Worm (Caenorhabditis elegans) whole organism, L3 larva: ENCODE results near the gene T05A8.8.

Experiments
- R02D3.7 ChIP-seq: fragments of 150-350 bp; optimal IDR thresholded peaks from 2 replicates; lab custom pipeline; 2014; ENCODE audit warnings: missing biosample characterization, missing genetic modification characterization
- ama-1 ChIP-seq: fragments of 150-350 bp; optimal IDR thresholded peaks from 2 replicates; lab custom pipeline; 2018
- ceh-16 ChIP-seq: sonication (generic microtip); optimal IDR thresholded peaks from 2 replicates; lab custom pipeline; 2017; ENCODE audit warnings: missing biosample characterization, missing genetic modification characterization
- ceh-82 ChIP-seq: fragments of 150-350 bp; optimal IDR thresholded peaks from 2 replicates; lab custom pipeline; 2014; ENCODE audit warnings: missing biosample characterization, missing genetic modification characterization
- ceh-9 ChIP-seq: sonication (generic microtip); optimal IDR thresholded peaks from 2 replicates; lab custom pipeline; 2018; ENCODE audit warnings: missing biosample characterization, missing genetic modification characterization
- daf-12 ChIP-seq: fragments of 150-350 bp; optimal IDR thresholded peaks from 2 replicates; lab custom pipeline; 2014; ENCODE audit warnings: missing biosample characterization, missing genetic modification reagents, missing genetic modification characterization
- egl-27 ChIP-seq: sonication (generic microtip); optimal IDR thresholded peaks from 4 replicates; lab custom pipeline; 2017; ENCODE audit warnings: missing biosample characterization, missing genetic modification reagents, missing genetic modification characterization
- egl-5 ChIP-seq: fragments of 150-350 bp; optimal IDR thresholded peaks from 2 replicates; lab custom pipeline; 2017; ENCODE audit warnings: missing biosample characterization, missing genetic modification reagents, missing genetic modification characterization, inconsistent platforms
- elt-1 ChIP-seq: fragments of 150-350 bp; optimal IDR thresholded peaks from 2 replicates; lab custom pipeline; 2014; ENCODE audit warnings: missing biosample characterization, missing genetic modification characterization
- elt-2 ChIP-seq: sonication (generic microtip); optimal IDR thresholded peaks from 2 replicates; lab custom pipeline; 2016; ENCODE audit warnings: missing genetic modification reagents, mild to moderate bottlenecking, missing genetic modification characterization, missing compliant biosample characterization
- elt-3 ChIP-seq, 3 experiments: fragments of 150-350 bp in 1 of 3; sonication (generic microtip) in 2 of 3; optimal IDR thresholded peaks; 2 replicates in 2 of 3; 4 replicates in 1 of 3; lab custom pipeline; 2014 to 2017; ENCODE audit warnings: missing biosample characterization in 3 of 3, missing genetic modification characterization in 3 of 3
- eor-1 ChIP-seq, 2 experiments: fragments of 150-350 bp; optimal IDR thresholded peaks; 2 replicates each; lab custom pipeline; 2014 to 2018; ENCODE audit warnings: missing biosample characterization in 2 of 2, missing genetic modification characterization in 2 of 2
- fkh-10 ChIP-seq: sonication (generic microtip); optimal IDR thresholded peaks from 2 replicates; lab custom pipeline; 2017; ENCODE audit warnings: missing biosample characterization, missing genetic modification reagents, missing genetic modification characterization
- fkh-2 ChIP-seq: fragments of 150-350 bp; optimal IDR thresholded peaks from 2 replicates; lab custom pipeline; 2014; ENCODE audit warnings: missing biosample characterization, missing genetic modification reagents, missing genetic modification characterization
- fos-1 ChIP-seq: fragments of 150-350 bp; optimal IDR thresholded peaks from 2 replicates; lab custom pipeline; 2014; ENCODE audit warnings: missing biosample characterization, missing genetic modification characterization
- hmg-11 ChIP-seq: sonication (generic microtip); optimal IDR thresholded peaks from 2 replicates; lab custom pipeline; 2016; ENCODE audit warnings: missing genetic modification characterization, missing compliant biosample characterization
- lin-39 ChIP-seq: fragments of 150-350 bp; optimal IDR thresholded peaks from 2 replicates; lab custom pipeline; 2018; ENCODE audit warnings: missing biosample characterization, missing genetic modification reagents, missing genetic modification characterization
- lsy-12 ChIP-seq: sonication (generic microtip); optimal IDR thresholded peaks from 2 replicates; lab custom pipeline; 2016; ENCODE audit warnings: mild to moderate bottlenecking, missing genetic modification characterization, missing compliant biosample characterization
- mdl-1 ChIP-seq: fragments of 150-350 bp; optimal IDR thresholded peaks from 2 replicates; lab custom pipeline; 2014; ENCODE audit warnings: missing biosample characterization, missing genetic modification characterization
- mml-1 ChIP-seq: fragments of 150-350 bp; sonication (generic microtip); optimal IDR thresholded peaks from 3 replicates; lab custom pipeline; 2014; ENCODE audit warnings: missing biosample characterization, missing genetic modification characterization
- nfya-1 ChIP-seq: sonication (generic microtip); optimal IDR thresholded peaks from 2 replicates; lab custom pipeline; 2017; ENCODE audit warnings: missing genetic modification characterization, mild to moderate bottlenecking, missing compliant biosample characterization, antibody characterized with exemption, moderate library complexity; ENCODE audit not compliant: insufficient read depth
- nhr-11 ChIP-seq: fragments of 150-350 bp; optimal IDR thresholded peaks from 2 replicates; lab custom pipeline; 2014; ENCODE audit warnings: missing biosample characterization, missing genetic modification characterization
- nhr-12 ChIP-seq: fragments of 150-350 bp; optimal IDR thresholded peaks from 2 replicates; lab custom pipeline; 2014; ENCODE audit warnings: missing biosample characterization, missing genetic modification characterization
- nhr-23 ChIP-seq: fragments of 150-350 bp; optimal IDR thresholded peaks from 2 replicates; lab custom pipeline; 2014; ENCODE audit warnings: missing biosample characterization, missing genetic modification reagents, missing genetic modification characterization
- nhr-25 ChIP-seq: sonication (generic microtip); optimal IDR thresholded peaks from 2 replicates; lab custom pipeline; 2017; ENCODE audit warnings: missing biosample characterization, missing genetic modification characterization
- nhr-43 ChIP-seq: sonication (generic microtip); optimal IDR thresholded peaks from 2 replicates; lab custom pipeline; 2016; ENCODE audit warnings: mild to moderate bottlenecking, missing genetic modification characterization, missing compliant biosample characterization; ENCODE audit not compliant: poor library complexity, severe bottlenecking
- nhr-67 ChIP-seq: fragments of 150-350 bp; optimal IDR thresholded peaks from 2 replicates; lab custom pipeline; 2014; ENCODE audit warnings: missing biosample characterization, missing genetic modification characterization
- nhr-77 ChIP-seq: fragments of 150-350 bp; optimal IDR thresholded peaks from 2 replicates; lab custom pipeline; 2014; ENCODE audit warnings: missing biosample characterization, missing genetic modification characterization
- pha-4 ChIP-seq: fragments of 150-350 bp; optimal IDR thresholded peaks from 2 replicates; lab custom pipeline; 2014; ENCODE audit warnings: missing biosample characterization, missing genetic modification reagents, missing genetic modification characterization
- pqm-1 ChIP-seq: fragments of 150-350 bp; optimal IDR thresholded peaks from 2 replicates; lab custom pipeline; 2017; ENCODE audit warnings: missing biosample characterization, missing genetic modification characterization, inconsistent platforms
- skn-1 ChIP-seq: fragments of 150-350 bp; optimal IDR thresholded peaks from 2 replicates; lab custom pipeline; 2014; ENCODE audit warnings: missing biosample characterization, missing genetic modification characterization
- snpc-4 ChIP-seq: fragments of 150-350 bp; optimal IDR thresholded peaks from 2 replicates; lab custom pipeline; 2014; ENCODE audit warnings: missing biosample characterization, missing genetic modification characterization
- unc-39 ChIP-seq: sonication (generic microtip); optimal IDR thresholded peaks from 4 replicates; lab custom pipeline; 2017; ENCODE audit warnings: missing biosample characterization, missing genetic modification characterization
- unc-62 ChIP-seq: fragments of 150-350 bp; sonication (generic microtip); optimal IDR thresholded peaks from 4 replicates; lab custom pipeline; 2014; ENCODE audit warnings: missing biosample characterization, missing genetic modification reagents, missing genetic modification characterization
- zag-1 ChIP-seq: fragments of 150-350 bp; optimal IDR thresholded peaks from 2 replicates; lab custom pipeline; 2014; ENCODE audit warnings: missing biosample characterization, missing genetic modification characterization
- ztf-11 ChIP-seq: fragments of 150-350 bp; optimal IDR thresholded peaks from 2 replicates; lab custom pipeline; 2014; ENCODE audit warnings: missing biosample characterization, missing genetic modification characterization
- ztf-4 ChIP-seq: fragments of 150-350 bp; optimal IDR thresholded peaks from 2 replicates; lab custom pipeline; 2014; ENCODE audit warnings: missing biosample characterization, missing genetic modification characterization

T05A8.8 gene

DNA sequence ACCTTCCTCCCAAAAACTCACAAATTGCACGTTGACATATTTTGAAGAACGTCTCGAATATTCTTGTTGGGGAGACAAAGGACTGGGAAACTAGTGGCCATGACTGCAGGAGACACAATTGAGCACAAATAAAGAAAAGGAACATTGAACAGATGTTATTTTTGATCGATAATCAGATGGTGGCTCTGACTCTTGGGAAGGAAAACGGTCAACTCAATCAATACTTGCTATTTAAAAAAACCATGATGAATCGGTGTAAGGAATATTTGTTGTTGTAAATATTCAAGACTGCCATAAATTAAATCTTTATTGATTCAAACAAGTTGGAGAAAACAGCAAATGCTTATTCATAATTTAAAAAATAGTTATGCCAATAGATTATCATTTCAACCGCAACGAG, 34.3 kb downstream of the T05A8.8 start, which contains the start of gene fbxb-105:
fbxb-105 (minus strand) TSS at position 101 of the 400 bp plus-strand sequence.
- TF ChIP-seq unc-39 (no peak), nhr-11 (tag; lab: Kevin White, UChicago) (no peak), skn-1 (tag; lab: Kevin White, UChicago) (no peak), fkh-10 (GFP tag; lab: Kevin White, UChicago) (no peak), egl-27 (no peak), elt-2 (tag; lab: Kevin White, UChicago) (no peak), nhr-77 (tag; lab: Kevin White, UChicago) (no peak), mml-1 (tag; lab: Kevin White, UChicago) (no peak), daf-12 (tag; lab: Kevin White, UChicago) (no peak), eor-1 (tag; optimal IDR thresholded peaks at IDR 0.05; lab: Kevin White, UChicago) (no peak), unc-62 (no peak), fkh-2 (tag; lab: Kevin White, UChicago) (no peak), ama-1 (no peak)

DNA sequence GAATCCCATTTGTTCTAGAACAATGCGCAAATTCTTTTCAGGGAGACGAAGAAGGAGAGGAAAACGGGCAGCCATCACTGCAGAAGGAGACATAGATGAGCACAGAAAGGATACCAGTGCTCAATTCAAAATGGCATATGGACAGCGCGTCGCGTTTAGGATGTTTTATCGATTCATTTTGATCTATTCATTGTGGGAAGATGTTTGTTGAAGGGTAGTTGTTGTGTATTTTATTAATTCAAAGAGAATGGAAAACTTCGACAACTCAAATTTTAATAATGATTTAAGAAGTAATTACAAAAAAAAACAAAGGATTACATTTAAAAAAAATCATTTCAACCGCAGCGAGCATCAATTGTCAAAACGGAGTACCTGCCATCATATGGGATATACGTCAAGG, 35.7 kb downstream of the T05A8.8 start, which contains the start of gene sdz-10:
sdz-10 (minus strand) TSS at position 101 of the 400 bp plus-strand sequence.
- TF ChIP-seq eor-1 (tag; optimal IDR thresholded peaks at IDR 0.05; lab: Kevin White, UChicago) (no peak), nhr-25 (no peak), nhr-23 (tag; lab: Kevin White, UChicago) (no peak), hmg-11 (tag; lab: Kevin White, UChicago) (no peak), nhr-77 (tag; lab: Kevin White, UChicago) (no peak), ceh-16 (tag; lab: Kevin White, UChicago) (no peak), fos-1 (tag; lab: Kevin White, UChicago) (no peak), egl-5 (tag; lab: Kevin White, UChicago) (no peak), ztf-4 (no peak), snpc-4 (tag; lab: Kevin White, UChicago) (no peak), lin-39 (no peak), nfya-1 (tag; lab: Kevin White, UChicago) (no peak), nhr-43 (tag; lab: Kevin White, UChicago) (no peak), lsy-12 (tag; lab: Kevin White, UChicago) (no peak), ztf-11 (tag; lab: Kevin White, UChicago) (no peak), mdl-1 (tag; lab: Kevin White, UChicago) (no peak), nhr-12 (tag; lab: Kevin White, UChicago) (no peak), mml-1 (tag; lab: Kevin White, UChicago) (no peak), nhr-67 (tag; lab: Kevin White, UChicago) (no peak), ceh-9 (no peak)

DNA sequence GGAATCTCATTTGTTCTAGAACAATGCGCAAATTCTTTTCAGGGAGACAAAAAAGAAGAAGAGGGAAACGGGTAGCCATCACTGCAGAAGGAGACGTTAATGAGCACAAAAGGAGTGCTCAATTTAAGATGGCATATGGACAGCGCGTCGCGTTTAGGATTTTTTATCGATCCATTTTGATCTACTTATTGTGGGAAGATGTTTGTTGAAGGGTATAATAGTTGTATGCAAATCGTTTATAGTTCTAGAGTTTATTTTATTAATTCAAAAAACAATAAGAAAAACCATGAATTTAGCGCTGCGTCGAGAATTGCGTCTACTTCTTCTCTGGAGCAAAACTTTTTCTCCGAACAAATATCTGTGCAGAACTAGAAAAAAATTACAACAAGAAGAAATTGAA, 37.1 kb downstream of the T05A8.8 start, which contains the start of gene sdz-9:
sdz-9 (minus strand) TSS at position 101 of the 400 bp plus-strand sequence.
- TF ChIP-seq pqm-1 (no peak), egl-5 (tag; lab: Kevin White, UChicago) (no peak), elt-1 (tag; lab: Kevin White, UChicago) (no peak), ama-1 (no peak), elt-3 (tag; optimal IDR thresholded peaks at IDR 0.05; lab: Kevin White, UChicago) (no peak), nhr-77 (tag; lab: Kevin White, UChicago) (no peak)
- TF ChIP-seq, all 47 proteins: peak for 0

DNA sequence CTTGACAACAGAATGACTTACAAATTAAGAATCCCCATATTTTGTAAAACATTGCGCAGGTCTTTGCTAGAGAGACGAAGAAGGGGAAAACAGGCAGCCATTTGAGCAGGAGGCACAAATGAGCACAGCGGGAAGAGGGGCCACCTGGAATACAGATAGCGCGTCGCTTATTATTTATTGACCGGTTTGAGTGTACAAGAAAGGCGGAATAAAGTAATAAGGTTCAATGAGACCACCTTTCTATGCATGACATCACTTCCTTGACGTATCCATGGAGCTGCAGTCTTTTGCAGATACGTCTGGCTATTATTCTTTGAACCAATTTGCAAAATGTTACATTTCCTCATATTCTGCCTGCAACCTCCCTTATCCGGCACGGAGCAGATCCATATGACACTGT, 38.4 kb downstream of the T05A8.8 start, which contains the start of gene fbxb-111:
fbxb-111 (minus strand) TSS at position 101 of the 400 bp plus-strand sequence.
- TF ChIP-seq zag-1 (tag; lab: Kevin White, UChicago): no peak
- TF ChIP-seq pha-4 (tag; lab: Kevin White, UChicago): no peak
- TF ChIP-seq nhr-25: no peak
- TF ChIP-seq ceh-82 (tag; lab: Kevin White, UChicago): no peak
- TF ChIP-seq R02D3.7 (tag; lab: Kevin White, UChicago): no peak
- no peak for TF ChIP-seq fos-1 (tag; lab: Kevin White, UChicago)
